Worm (Caenorhabditis elegans) whole organism, L4 larva: ENCODE data around the gene chil-23.

Experiments used
- D1046.2 ChIP-seq: fragments of 200-800 bp; sonication (Bioruptor generic); IDR thresholded peaks from 2 replicates; pipeline ENCODE4 v1.3.6; 2022; ENCODE audit warnings: missing genetic modification characterization, missing compliant biosample characterization
- F10B5.3 ChIP-seq: sonication (generic microtip); optimal IDR thresholded peaks from 2 replicates; lab custom pipeline; 2016; ENCODE audit warnings: mild to moderate bottlenecking, missing genetic modification characterization, missing compliant biosample characterization
- F26F4.8 ChIP-seq: fragments of 200-800 bp; sonication (Bioruptor generic); conservative IDR thresholded peaks from 2 replicates; pipeline ENCODE4 v1.3.6; 2022; ENCODE audit warnings: missing genetic modification characterization, missing compliant biosample characterization
- F37D6.2 ChIP-seq: sonication (generic microtip); optimal IDR thresholded peaks from 2 replicates; lab custom pipeline; 2016; ENCODE audit warnings: mild to moderate bottlenecking, missing genetic modification characterization, missing compliant biosample characterization
- Y105C5A.15 ChIP-seq: fragments of 200-800 bp; sonication (Bioruptor generic); IDR thresholded peaks from 2 replicates; pipeline ENCODE4 v1.3.6; 2022; ENCODE audit warnings: missing genetic modification characterization, missing compliant biosample characterization
- Y5F2A.4 ChIP-seq: fragments of 200-800 bp; sonication (Bioruptor generic); optimal IDR thresholded peaks from 2 replicates; lab custom pipeline; 2018; ENCODE audit warnings: mild to moderate bottlenecking, missing genetic modification characterization, missing compliant biosample characterization
- Y75B8A.6 ChIP-seq: fragments of 200-800 bp; sonication (Bioruptor generic); IDR thresholded peaks from 2 replicates; pipeline ENCODE4 v1.3.6; 2022; ENCODE audit warnings: missing genetic modification reagents, missing genetic modification characterization, missing compliant biosample characterization
- ZK546.5 ChIP-seq, 2 experiments: sonication (generic microtip); optimal IDR thresholded peaks; 2 replicates each; lab custom pipeline; 2017; ENCODE audit warnings: missing biosample characterization in 2 of 2, missing genetic modification characterization in 2 of 2
- aly-2 ChIP-seq: sonication (generic microtip); optimal IDR thresholded peaks from 2 replicates; lab custom pipeline; 2018; ENCODE audit warnings: missing biosample characterization, missing genetic modification characterization
- attf-4 ChIP-seq: sonication (generic microtip); optimal IDR thresholded peaks from 3 replicates; lab custom pipeline; 2017; ENCODE audit warnings: missing biosample characterization, missing genetic modification characterization
- ceh-20 ChIP-seq: fragments of 200-800 bp; sonication (Bioruptor generic); IDR thresholded peaks from 2 replicates; pipeline ENCODE4 v1.3.6; 2022; ENCODE audit warnings: missing genetic modification reagents, missing genetic modification characterization, missing compliant biosample characterization
- ctbp-1 ChIP-seq: fragments of 200-800 bp; sonication (Bioruptor generic); IDR thresholded peaks from 2 replicates; pipeline ENCODE4 v1.3.6; 2022; ENCODE audit warnings: missing genetic modification reagents, missing genetic modification characterization, missing compliant biosample characterization
- daf-16 ChIP-seq, 3 experiments: sonication (generic microtip); optimal IDR thresholded peaks; 2 replicates each; lab custom pipeline; 2016 to 2017; ENCODE audit warnings: missing genetic modification characterization in 3 of 3, missing genetic modification reagents in 3 of 3, mild to moderate bottlenecking in 2 of 3, missing compliant biosample characterization in 2 of 3, missing biosample characterization in 1 of 3, moderate library complexity in 1 of 3
- dmd-8 ChIP-seq: fragments of 200-800 bp; sonication (Bioruptor generic); IDR thresholded peaks from 2 replicates; pipeline ENCODE4 v1.3.6; 2022; ENCODE audit warnings: missing genetic modification characterization, missing compliant biosample characterization
- dve-1 ChIP-seq: sonication (generic microtip); optimal IDR thresholded peaks from 2 replicates; lab custom pipeline; 2017; ENCODE audit warnings: antibody characterized with exemption, mild to moderate bottlenecking, missing genetic modification characterization, missing compliant biosample characterization; ENCODE audit not compliant: insufficient read depth
- egl-27 ChIP-seq: sonication (generic microtip); optimal IDR thresholded peaks from 3 replicates; lab custom pipeline; 2017; ENCODE audit warnings: missing biosample characterization, missing genetic modification reagents, missing genetic modification characterization
- egl-43 ChIP-seq: fragments of 200-800 bp; sonication (Bioruptor generic); IDR thresholded peaks from 2 replicates; pipeline ENCODE4 v1.3.6; 2022; ENCODE audit warnings: missing genetic modification reagents, missing genetic modification characterization, missing compliant biosample characterization
- fkh-10 ChIP-seq: fragments of 150-350 bp; optimal IDR thresholded peaks from 2 replicates; lab custom pipeline; 2014; ENCODE audit warnings: missing biosample characterization, missing genetic modification reagents, missing genetic modification characterization
- gei-8 ChIP-seq: fragments of 200-800 bp; sonication (Bioruptor generic); optimal IDR thresholded peaks from 2 replicates; lab custom pipeline; 2018; ENCODE audit warnings: mild to moderate bottlenecking, missing genetic modification characterization, missing compliant biosample characterization
- hlh-11 ChIP-seq: fragments of 200-800 bp; sonication (Bioruptor generic); optimal IDR thresholded peaks from 2 replicates; lab custom pipeline; 2018; ENCODE audit warnings: mild to moderate bottlenecking, missing genetic modification characterization, missing compliant biosample characterization
- hlh-30 ChIP-seq: sonication (generic microtip); optimal IDR thresholded peaks from 2 replicates; lab custom pipeline; 2017; ENCODE audit warnings: antibody characterized with exemption, mild to moderate bottlenecking, missing genetic modification characterization, missing compliant biosample characterization; ENCODE audit not compliant: insufficient read depth
- hmg-1.1 ChIP-seq: fragments of 200-800 bp; sonication (Bioruptor generic); IDR thresholded peaks from 2 replicates; pipeline ENCODE4 v1.3.6; 2022; ENCODE audit warnings: missing genetic modification reagents, missing genetic modification characterization, missing compliant biosample characterization
- jun-1 ChIP-seq: fragments of 150-350 bp; optimal IDR thresholded peaks from 2 replicates; lab custom pipeline; 2014; ENCODE audit warnings: missing biosample characterization, missing genetic modification reagents, missing genetic modification characterization
- lin-29 ChIP-seq: fragments of 200-800 bp; sonication (Bioruptor generic); IDR thresholded peaks from 2 replicates; pipeline ENCODE4 v1.3.6; 2022; ENCODE audit warnings: missing genetic modification reagents, missing genetic modification characterization, missing compliant biosample characterization
- lin-38 ChIP-seq: fragments of 200-800 bp; sonication (Bioruptor generic); IDR thresholded peaks from 2 replicates; pipeline ENCODE4 v1.3.6; 2022; ENCODE audit warnings: missing genetic modification reagents, missing genetic modification characterization, missing compliant biosample characterization
- lsy-2 ChIP-seq, 2 experiments: fragments of 150-350 bp in 1 of 2; sonication (generic microtip) in 1 of 2; optimal IDR thresholded peaks; 2 replicates each; lab custom pipeline; 2014 to 2017; ENCODE audit warnings: missing biosample characterization in 2 of 2, missing genetic modification characterization in 2 of 2
- mdl-1 ChIP-seq, 2 experiments: fragments of 150-350 bp in 1 of 2; sonication (generic microtip) in 1 of 2; optimal IDR thresholded peaks; 2 replicates each; lab custom pipeline; 2014 to 2017; ENCODE audit warnings: missing biosample characterization in 2 of 2, missing genetic modification characterization in 2 of 2
- mep-1 ChIP-seq: fragments of 150-350 bp; sonication (generic microtip); optimal IDR thresholded peaks from 3 replicates; lab custom pipeline; 2014; ENCODE audit warnings: missing biosample characterization, missing genetic modification characterization
- mxl-2 ChIP-seq: fragments of 200-800 bp; sonication (Bioruptor generic); conservative IDR thresholded peaks from 2 replicates; pipeline ENCODE4 v1.3.6; 2022; ENCODE audit warnings: missing genetic modification reagents, missing genetic modification characterization, missing compliant biosample characterization
- mxl-3 ChIP-seq: fragments of 200-800 bp; sonication (Bioruptor generic); optimal IDR thresholded peaks from 2 replicates; lab custom pipeline; 2018; ENCODE audit warnings: mild to moderate bottlenecking, missing genetic modification characterization, missing compliant biosample characterization
- nhr-102 ChIP-seq: sonication (generic microtip); optimal IDR thresholded peaks from 2 replicates; lab custom pipeline; 2016; ENCODE audit warnings: mild to moderate bottlenecking, missing genetic modification characterization, moderate library complexity, missing compliant biosample characterization
- nhr-11 ChIP-seq: fragments of 150-350 bp; optimal IDR thresholded peaks from 2 replicates; lab custom pipeline; 2014; ENCODE audit warnings: missing biosample characterization, missing genetic modification characterization
- nhr-111 ChIP-seq: fragments of 200-800 bp; sonication (Bioruptor generic); optimal IDR thresholded peaks from 2 replicates; lab custom pipeline; 2018; ENCODE audit warnings: mild to moderate bottlenecking, missing genetic modification characterization, missing compliant biosample characterization
- nhr-237 ChIP-seq: sonication (generic microtip); optimal IDR thresholded peaks from 2 replicates; lab custom pipeline; 2017; ENCODE audit warnings: missing biosample characterization, missing genetic modification characterization
- nhr-28 ChIP-seq: fragments of 150-350 bp; optimal IDR thresholded peaks from 2 replicates; lab custom pipeline; 2014; ENCODE audit warnings: missing biosample characterization, missing genetic modification characterization
- nhr-76 ChIP-seq: fragments of 150-350 bp; optimal IDR thresholded peaks from 2 replicates; lab custom pipeline; 2014; ENCODE audit warnings: missing biosample characterization, missing genetic modification characterization
- nhr-77 ChIP-seq: fragments of 150-350 bp; optimal IDR thresholded peaks from 2 replicates; lab custom pipeline; 2014; ENCODE audit warnings: missing biosample characterization, missing genetic modification characterization
- php-3 ChIP-seq: fragments of 200-800 bp; sonication (Bioruptor generic); IDR thresholded peaks from 2 replicates; pipeline ENCODE4 v1.3.6; 2022; ENCODE audit warnings: missing genetic modification reagents, missing genetic modification characterization, missing compliant biosample characterization
- rbr-2 ChIP-seq: sonication (generic microtip); optimal IDR thresholded peaks from 2 replicates; lab custom pipeline; 2016; ENCODE audit warnings: missing genotype, missing genetic modification characterization, missing compliant biosample characterization
- saeg-2 ChIP-seq: fragments of 200-800 bp; sonication (Bioruptor generic); IDR thresholded peaks from 2 replicates; pipeline ENCODE4 v1.3.6; 2022; ENCODE audit warnings: missing genetic modification reagents, missing genetic modification characterization, missing compliant biosample characterization
- sdz-12 ChIP-seq: fragments of 200-800 bp; sonication (Bioruptor generic); optimal IDR thresholded peaks from 2 replicates; lab custom pipeline; 2018; ENCODE audit warnings: mild to moderate bottlenecking, missing genetic modification characterization, missing compliant biosample characterization
- set-16 ChIP-seq: fragments of 200-800 bp; sonication (Bioruptor generic); IDR thresholded peaks from 2 replicates; pipeline ENCODE4 v1.3.6; 2022; ENCODE audit warnings: missing genetic modification reagents, missing genetic modification characterization, missing compliant biosample characterization
- snpc-1.2 ChIP-seq: fragments of 200-800 bp; sonication (Bioruptor generic); IDR thresholded peaks from 2 replicates; pipeline ENCODE4 v1.3.6; 2022; ENCODE audit warnings: missing genetic modification reagents, missing genetic modification characterization, missing compliant biosample characterization
- spr-3 ChIP-seq: fragments of 200-800 bp; sonication (Bioruptor generic); optimal IDR thresholded peaks from 2 replicates; lab custom pipeline; 2018; ENCODE audit warnings: mild to moderate bottlenecking, missing genetic modification characterization, missing compliant biosample characterization
- tag-97 ChIP-seq: fragments of 200-800 bp; sonication (Bioruptor generic); IDR thresholded peaks from 2 replicates; pipeline ENCODE4 v1.3.6; 2022; ENCODE audit warnings: missing genetic modification characterization, missing compliant biosample characterization
- unc-39 ChIP-seq: sonication (generic microtip); optimal IDR thresholded peaks from 2 replicates; lab custom pipeline; 2017; ENCODE audit warnings: missing biosample characterization, missing genetic modification characterization
- zfp-3 ChIP-seq: fragments of 200-800 bp; sonication (Bioruptor generic); conservative IDR thresholded peaks from 2 replicates; pipeline ENCODE4 v1.3.6; 2022; ENCODE audit warnings: missing genetic modification reagents, missing genetic modification characterization, missing compliant biosample characterization
- zip-2 ChIP-seq: fragments of 150-350 bp; optimal IDR thresholded peaks from 2 replicates; lab custom pipeline; 2014; ENCODE audit warnings: missing biosample characterization, missing genetic modification characterization
- ztf-11 ChIP-seq: fragments of 150-350 bp; optimal IDR thresholded peaks from 2 replicates; lab custom pipeline; 2014; ENCODE audit warnings: missing biosample characterization, missing genetic modification characterization
- ztf-7 ChIP-seq: fragments of 150-350 bp; optimal IDR thresholded peaks from 2 replicates; lab custom pipeline; 2014; ENCODE audit warnings: missing biosample characterization, missing genetic modification characterization

The chil-23 gene

DNA sequence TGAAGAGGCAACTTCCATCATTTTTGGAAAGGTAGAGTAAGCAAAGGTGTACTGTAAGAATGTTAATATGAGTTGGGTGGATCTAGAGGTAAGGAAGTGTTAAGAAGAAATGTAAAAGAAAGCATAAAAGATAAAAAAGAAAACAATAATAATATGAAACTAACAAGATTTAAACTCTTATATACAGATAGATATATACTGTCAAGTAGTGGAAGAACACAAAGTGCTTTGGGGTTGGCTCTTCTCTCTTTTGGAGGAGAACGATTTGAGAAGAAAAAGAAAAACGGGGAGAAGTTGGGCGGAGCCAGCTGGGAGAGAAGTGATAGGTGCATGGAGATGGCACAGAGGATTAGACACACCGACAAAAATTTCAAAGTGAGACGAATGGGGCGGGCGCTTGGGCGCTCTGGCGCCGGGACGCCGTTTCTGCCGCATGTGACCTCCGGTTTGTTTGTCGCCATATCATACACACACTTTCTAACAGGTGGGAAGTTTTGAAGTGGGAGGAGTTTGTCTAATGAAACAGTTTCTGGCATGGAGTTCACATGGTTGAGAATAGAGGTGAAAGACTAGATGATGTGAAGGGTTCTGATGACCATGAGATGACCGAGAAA is 19.0 kb upstream of the chil-23 start, which contains the start of gene T19H5.4 (continued):
- TF ChIP-seq egl-27 (tag; lab: Kevin White, UChicago) (no peak), dmd-8 (GFP tag; lab: Robert Waterston, UW) (no peak), set-16 (GFP tag; lab: Robert Waterston, UW) (peak; percentile 68), gei-8 (GFP tag; lab: Kevin White, UChicago) (peak; percentile 42), nhr-102 (tag; lab: Kevin White, UChicago) (no peak), spr-3 (GFP tag; lab: Kevin White, UChicago) (no peak), unc-39 (tag; lab: Kevin White, UChicago) (no peak), ztf-11 (tag; lab: Kevin White, UChicago) (no peak), nhr-11 (tag; lab: Kevin White, UChicago) (peak; percentile 48), aly-2 (tag; lab: Kevin White, UChicago) (no peak), fkh-10 (GFP tag; lab: Kevin White, UChicago) (no peak), ceh-20 (GFP tag; lab: Robert Waterston, UW) (peak; percentile 65; the same call in 1 of the 2 replicates), lin-29 (GFP tag; lab: Robert Waterston, UW) (no peak), nhr-77 (tag; lab: Kevin White, UChicago) (peak; percentile 12), F10B5.3 (tag; lab: Kevin White, UChicago) (no peak), egl-43 (0 out of 2 replicates have a peak, but pooled peaks have one; percentile 19), lsy-2 (tag; optimal IDR thresholded peaks at IDR 0.05; lab: Kevin White, UChicago) (peak in 1 of 2 experiments; percentile 3), attf-4 (no peak), dve-1 (tag; lab: Kevin White, UChicago) (peak; percentile 79), hmg-1.1 (peak; percentile 75; the same call in 1 of the 2 replicates), hlh-11 (tag; lab: Kevin White, UChicago) (peak; percentile 96), mxl-2 (GFP tag; lab: Robert Waterston, UW) (no peak), Y105C5A.15 (GFP tag; lab: Robert Waterston, UW) (no peak), tag-97 (GFP tag; lab: Robert Waterston, UW) (no peak), Y75B8A.6 (GFP tag; lab: Robert Waterston, UW) (peak; percentile 53; the same call in 1 of the 2 replicates), ZK546.5 (tag; optimal IDR thresholded peaks at IDR 0.05; lab: Kevin White, UChicago) (no peak), sdz-12 (GFP tag; lab: Kevin White, UChicago) (no peak), ztf-7 (tag; lab: Kevin White, UChicago) (no peak), rbr-2 (tag; lab: Kevin White, UChicago) (peak; percentile 40), saeg-2 (GFP tag; lab: Robert Waterston, UW) (0 out of 2 replicates have a peak, but pooled peaks have one; percentile 32), F26F4.8 (GFP tag; lab: Robert Waterston, UW) (no peak), snpc-1.2 (GFP tag; lab: Robert Waterston, UW) (no peak), D1046.2 (no peak), mxl-3 (GFP tag; lab: Kevin White, UChicago) (peak; percentile 96), nhr-28 (tag; lab: Kevin White, UChicago) (peak; percentile 78), mep-1 (peak; percentile 67), nhr-76 (no peak), nhr-111 (GFP tag; lab: Kevin White, UChicago) (no peak), hlh-30 (peak; percentile 92), Y5F2A.4 (GFP tag; lab: Kevin White, UChicago) (no peak), daf-16 (GFP tag; optimal IDR thresholded peaks at IDR 0.05; lab: Kevin White, UChicago) (peak in 1 of 2 experiments; percentile 4), daf-16 (tag; optimal IDR thresholded peaks at IDR 0.05; lab: Kevin White, UChicago) (peak; percentile 66), jun-1 (no peak), php-3 (peak; percentile 38; the same call in 1 of the 2 replicates), zfp-3 (GFP tag; lab: Robert Waterston, UW) (peak; percentile 44; the same call in 1 of the 2 replicates), F37D6.2 (tag; lab: Kevin White, UChicago) (no peak), nhr-237 (tag; lab: Kevin White, UChicago) (no peak), mdl-1 (tag; optimal IDR thresholded peaks at IDR 0.05; lab: Kevin White, UChicago) (peak in 1 of 2 experiments; percentile 78), zip-2 (tag; lab: Kevin White, UChicago) (no peak), ctbp-1 (GFP tag; lab: Robert Waterston, UW) (peak; percentile 52; the same call in 1 of the 2 replicates), lin-38 (no peak)
